Worm (Caenorhabditis elegans): ENCODE measurements around the gene hyls-1.

Gene hyls-1

ce11 chrV:7279090-7279489 lies 41.9 kb downstream of the hyls-1 start, which contains the start of gene C13A2.4:
TSS of gene C13A2.4 (plus strand) at chrV:7279390.
- TF ChIP-seq hrde-1 (tag; optimal IDR thresholded peaks at IDR 0.05; ENCODE audit: borderline replicate concordance) (no peak), F33H1.4 (GFP tag; IDR thresholded peaks at IDR 0.05) (no peak), B0261.1 (tag; optimal IDR thresholded peaks at IDR 0.05) (no peak), cebp-1 (GFP tag; IDR thresholded peaks at IDR 0.05) (no peak), cebp-1 (tag; optimal IDR thresholded peaks at IDR 0.05) (no peak), nfyb-1 (GFP tag; IDR thresholded peaks at IDR 0.05) (no peak), K12H6.12 (tag; optimal IDR thresholded peaks at IDR 0.05) (no peak), bed-1 (GFP tag; IDR thresholded peaks at IDR 0.05) (no peak), Y56A3A.18 (GFP tag; IDR thresholded peaks at IDR 0.05) (no peak)

ce11 chrV:7282037-7282436 lies 44.9 kb downstream of the hyls-1 start, which contains the start of gene C13A2.3:
TSS of gene C13A2.3 (plus strand) at chrV:7282337.
- TF ChIP-seq lin-40 (tag; optimal IDR thresholded peaks at IDR 0.05) (no peak), fkh-3 (tag; optimal IDR thresholded peaks at IDR 0.05) (no peak), mel-28 (tag; optimal IDR thresholded peaks at IDR 0.05; ENCODE audit: borderline replicate concordance) (no peak), gei-17 (GFP tag; optimal IDR thresholded peaks at IDR 0.05) (no peak), hlh-26 (GFP tag; conservative IDR thresholded peaks at IDR 0.05) (no peak), snpc-1.3 (tag; optimal IDR thresholded peaks at IDR 0.05; ENCODE audit: insufficient read depth) (no peak), pha-4 (tag; optimal IDR thresholded peaks at IDR 0.05) (no peak)

ce11 chrV:7288699-7289098 lies 51.5 kb downstream of the hyls-1 start, which contains the start of gene C13A2.1:
TSS of gene C13A2.1 (plus strand) at chrV:7288999.
- no peak for TF ChIP-seq attf-3 (GFP tag; conservative IDR thresholded peaks at IDR 0.05)
- no peak for TF ChIP-seq F22D6.2 (tag; optimal IDR thresholded peaks at IDR 0.05)
- TF ChIP-seq ets-4 (GFP tag; optimal IDR thresholded peaks at IDR 0.05), result no peak

All from whole organism, young adult.